Fruit fly (Drosophila melanogaster): ENCODE measurements around the gene CG5250.

The CG5250 gene

DNA sequence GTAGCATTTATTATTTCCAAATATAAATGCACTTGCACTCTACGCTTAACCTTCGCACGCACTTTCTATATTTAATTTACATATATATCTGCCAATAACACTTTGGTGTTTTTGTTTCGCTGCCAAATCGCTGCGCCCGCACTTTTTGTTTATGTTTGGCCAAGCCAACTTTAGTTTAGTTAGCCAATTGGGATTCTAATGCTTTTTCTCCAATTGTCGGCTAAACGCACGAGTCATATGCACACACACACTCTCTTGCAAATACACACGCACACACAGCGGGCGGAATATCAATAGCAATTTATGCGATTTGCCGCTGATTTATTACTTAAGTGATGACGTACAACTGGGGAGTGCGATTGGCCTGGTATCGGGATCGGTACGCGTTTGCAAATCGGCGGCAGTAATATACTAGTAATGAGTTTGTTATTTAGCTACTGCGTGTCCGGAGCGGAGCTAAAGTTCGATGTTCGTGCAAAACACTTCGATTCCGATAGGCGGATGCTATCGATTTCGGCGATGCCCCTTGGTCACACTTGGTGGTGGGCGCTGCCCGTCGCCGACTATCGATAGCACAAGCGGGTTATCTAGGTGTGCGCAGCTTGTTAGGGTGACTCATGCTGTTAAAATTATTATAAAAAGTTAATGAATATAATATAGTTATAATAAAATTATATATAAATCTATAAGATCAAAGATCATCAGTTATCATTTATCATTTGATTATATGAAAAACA is 2.8 kb downstream of the CG5250 start, which contains the start of gene vib (continued):
- TF ChIP-seq CG10209 (GFP tag; optimal IDR thresholded peaks at IDR 0.05) (peak; percentile 17), CG4820 (GFP tag; optimal IDR thresholded peaks at IDR 0.05) (peak; percentile 23), CG17361 (GFP tag; IDR thresholded peaks at IDR 0.05) (peak; percentile 75; the same call in 2 of the 3 replicates), ssp (GFP tag; IDR thresholded peaks at IDR 0.05) (peak; percentile 56), chif (GFP tag; optimal IDR thresholded peaks at IDR 0.05) (no peak), cato (GFP tag; optimal IDR thresholded peaks at IDR 0.05; ENCODE audit: borderline replicate concordance) (no peak), Sox102F (GFP tag; optimal IDR thresholded peaks at IDR 0.05) (peak; percentile 43), emc (GFP tag; optimal IDR thresholded peaks at IDR 0.05) (no peak), Nf-YA (GFP tag; IDR thresholded peaks at IDR 0.05) (no peak; the same call in 1 of the 2 replicates), repo (GFP tag; optimal IDR thresholded peaks at IDR 0.05) (no peak), CG11398 (GFP tag; optimal IDR thresholded peaks at IDR 0.05) (no peak), ranshi (GFP tag; IDR thresholded peaks at IDR 0.05) (peak; percentile 58; the same call in 1 of the 2 replicates), Side (GFP tag; optimal IDR thresholded peaks at IDR 0.05) (peak; percentile 30), tin (GFP tag; optimal IDR thresholded peaks at IDR 0.05) (peak; percentile 45), Oaz (GFP tag; IDR thresholded peaks at IDR 0.05) (no peak), CG4282 (GFP tag; optimal IDR thresholded peaks at IDR 0.05) (no peak), CG12391 (tag; optimal IDR thresholded peaks at IDR 0.05) (peak; percentile 75), HLH4C (GFP tag; IDR thresholded peaks at IDR 0.05; ENCODE audit: partially characterized antibody) (peak; percentile 97), CG11504 (tag; optimal IDR thresholded peaks at IDR 0.05) (peak; percentile 67), vnd (GFP tag; IDR thresholded peaks at IDR 0.05; ENCODE audit: partially characterized antibody) (peak; percentile 90), CG1529 (GFP tag; optimal IDR thresholded peaks at IDR 0.05) (no peak), H2.0 (GFP tag; IDR thresholded peaks at IDR 0.05) (peak; percentile 38; the same call in 1 of the 2 replicates), ato (GFP tag; IDR thresholded peaks at IDR 0.05; ENCODE audit: partially characterized antibody) (peak; percentile 96), Elba2 (GFP tag; optimal IDR thresholded peaks at IDR 0.05) (peak; percentile 94), Nf-YC (tag; optimal IDR thresholded peaks at IDR 0.05) (no peak), CG12299 (tag; optimal IDR thresholded peaks at IDR 0.05) (no peak), CG7745 (tag; optimal IDR thresholded peaks at IDR 0.05) (no peak), phol (tag; optimal IDR thresholded peaks at IDR 0.05) (peak; percentile 45), Pdp1 (GFP tag; optimal IDR thresholded peaks at IDR 0.05) (peak; percentile 5 to 26), pros (GFP tag; optimal IDR thresholded peaks at IDR 0.05) (no peak), ara (GFP tag; IDR thresholded peaks at IDR 0.05) (peak; percentile 23; the same call in 1 of the 2 replicates), Sry-δ (GFP tag; optimal IDR thresholded peaks at IDR 0.05) (peak; percentile 92), CG34422 (GFP tag; IDR thresholded peaks at IDR 0.05) (peak; percentile 64; the same call in 2 of the 3 replicates), pb (GFP tag; optimal IDR thresholded peaks at IDR 0.05) (no peak), Deaf1 (tag; optimal IDR thresholded peaks at IDR 0.05) (peak; percentile 50), BtbVII (GFP tag; optimal IDR thresholded peaks at IDR 0.05) (peak; percentile 49), CG7372 (GFP tag; IDR thresholded peaks at IDR 0.05) (no peak), insv (GFP tag; optimal IDR thresholded peaks at IDR 0.05) (peak in 1 of 2 experiments; percentile 43), ERR (GFP tag; optimal IDR thresholded peaks at IDR 0.05) (peak; percentile 6), Rx (GFP tag; IDR thresholded peaks at IDR 0.05) (no peak), crp (GFP tag; optimal IDR thresholded peaks at IDR 0.05) (peak in 1 of 2 experiments; percentile 1), CG2889 (GFP tag; IDR thresholded peaks at IDR 0.05) (0 out of 3 replicates have a peak, but pooled peaks have one; percentile 26), CG17359 (tag; optimal IDR thresholded peaks at IDR 0.05) (no peak), Xbp1 (GFP tag; optimal IDR thresholded peaks at IDR 0.05) (peak; percentile 63), rib (GFP tag; IDR thresholded peaks at IDR 0.05) (peak; percentile 49; the same call in 1 of the 2 replicates), Ada2b (GFP tag; IDR thresholded peaks at IDR 0.05) (no peak; the same call in 1 of the 2 replicates), PHDP (tag; optimal IDR thresholded peaks at IDR 0.05) (peak; percentile 57), btn (GFP tag; optimal IDR thresholded peaks at IDR 0.05) (no peak), CG11093 (GFP tag; IDR thresholded peaks at IDR 0.05) (no peak)
